Fruit fly (Drosophila melanogaster): ENCODE measurements around the gene CG13295.

CG13295 gene

dm6 chr3L:6094697-6095096 lies 19.7 kb upstream of the CG13295 start, which contains the start of the genes CG10467 and loj (continued):
- TF ChIP-seq tio (GFP tag; optimal IDR thresholded peaks at IDR 0.05), result peak; percentile 96
- peak; percentile 88 for TF ChIP-seq CG16779 (GFP tag; IDR thresholded peaks at IDR 0.05)
- peak; percentile 98 for TF ChIP-seq CG1602 (GFP tag; optimal IDR thresholded peaks at IDR 0.05)
- TF ChIP-seq Tbp (GFP tag; optimal IDR thresholded peaks at IDR 0.05), result no peak
- TF ChIP-seq sim (GFP tag; IDR thresholded peaks at IDR 0.05), result peak; percentile 71; the same call in 1 of the 2 replicates
- peak; percentile 69 for TF ChIP-seq maf-S (GFP tag; optimal IDR thresholded peaks at IDR 0.05)
- peak; percentile 4 for TF ChIP-seq CG7745 (tag; optimal IDR thresholded peaks at IDR 0.05)
- peak; percentile 92 for TF ChIP-seq CG18764 (GFP tag; optimal IDR thresholded peaks at IDR 0.05)
- peak; percentile 98 for TF ChIP-seq CG14441 (GFP tag; IDR thresholded peaks at IDR 0.05)
- TF ChIP-seq Sry-β (GFP tag; optimal IDR thresholded peaks at IDR 0.05), result peak; percentile 37
- TF ChIP-seq bigmax (GFP tag; optimal IDR thresholded peaks at IDR 0.05), result no peak
- TF ChIP-seq Nf-YC (tag; optimal IDR thresholded peaks at IDR 0.05), result peak; percentile 80
- TF ChIP-seq CG6854 (GFP tag; optimal IDR thresholded peaks at IDR 0.05), result peak; percentile 26
- TF ChIP-seq ERR (GFP tag; optimal IDR thresholded peaks at IDR 0.05), result peak; percentile 16
- TF ChIP-seq CG30431 (GFP tag; optimal IDR thresholded peaks at IDR 0.05), result peak; percentile 95
- peak; percentile 60 for TF ChIP-seq Atf-2 (GFP tag; optimal IDR thresholded peaks at IDR 0.05)
- peak; percentile 99 for TF ChIP-seq Abd-B (GFP tag; optimal IDR thresholded peaks at IDR 0.05)
- TF ChIP-seq repo (GFP tag; optimal IDR thresholded peaks at IDR 0.05), result peak; percentile 34
- no peak for TF ChIP-seq fru (optimal IDR thresholded peaks at IDR 0.05)
- peak; percentile 93 for TF ChIP-seq CG31388 (GFP tag; optimal IDR thresholded peaks at IDR 0.05)
- TF ChIP-seq Ets97D (GFP tag; optimal IDR thresholded peaks at IDR 0.05), result peak; percentile 65
- TF ChIP-seq yki (optimal IDR thresholded peaks at IDR 0.05), result no peak
- peak; percentile 46 for TF ChIP-seq hb (GFP tag; IDR thresholded peaks at IDR 0.05; ENCODE audit: partially characterized antibody)
- TF ChIP-seq h (optimal IDR thresholded peaks at IDR 0.05), result no peak
- peak; percentile 94 for TF ChIP-seq gt (GFP tag; IDR thresholded peaks at IDR 0.05)
- peak; percentile 93 for TF ChIP-seq nerfin-1 (tag; optimal IDR thresholded peaks at IDR 0.05)
- peak; percentile 94 for TF ChIP-seq NfI (GFP tag; optimal IDR thresholded peaks at IDR 0.05)
- TF ChIP-seq mirr (GFP tag; optimal IDR thresholded peaks at IDR 0.05), result peak; percentile 53
- peak; percentile 64 for TF ChIP-seq CG10274 (GFP tag; optimal IDR thresholded peaks at IDR 0.05)
- peak; percentile 94 for TF ChIP-seq Fer2 (tag; optimal IDR thresholded peaks at IDR 0.05)
- TF ChIP-seq CG2129 (GFP tag; IDR thresholded peaks at IDR 0.05; ENCODE audit: partially characterized antibody), result peak; percentile 63
- TF ChIP-seq BEAF-32 (GFP tag; optimal IDR thresholded peaks at IDR 0.05), result peak; percentile 85
- peak; percentile 95 for TF ChIP-seq CG10209 (GFP tag; optimal IDR thresholded peaks at IDR 0.05)
- peak; percentile 94 for TF ChIP-seq CG14050 (GFP tag; IDR thresholded peaks at IDR 0.05)
- peak; percentile 96 for TF ChIP-seq CG17359 (tag; optimal IDR thresholded peaks at IDR 0.05)
- TF ChIP-seq CG10321 (GFP tag; IDR thresholded peaks at IDR 0.05), result peak; percentile 57; the same call in 1 of the 2 replicates
- 0 out of 2 replicates have a peak, but pooled peaks have one; percentile 15 for TF ChIP-seq nerfin-2 (GFP tag; IDR thresholded peaks at IDR 0.05; ENCODE audit: partially characterized antibody)
- peak; percentile 98 for TF ChIP-seq phol (tag; optimal IDR thresholded peaks at IDR 0.05)
- TF ChIP-seq Side (GFP tag; optimal IDR thresholded peaks at IDR 0.05), result peak; percentile 56
- peak; percentile 84 for TF ChIP-seq E2f2 (GFP tag; IDR thresholded peaks at IDR 0.05)
- peak; percentile 90 for TF ChIP-seq Fer1 (GFP tag; optimal IDR thresholded peaks at IDR 0.05)
- peak; percentile 98 for TF ChIP-seq CG13424 (tag; optimal IDR thresholded peaks at IDR 0.05)
- peak; percentile 98 for TF ChIP-seq Gug (GFP tag; IDR thresholded peaks at IDR 0.05)
- peak; percentile 95 for TF ChIP-seq CG15269 (tag; optimal IDR thresholded peaks at IDR 0.05)
- TF ChIP-seq CG2202 (tag; optimal IDR thresholded peaks at IDR 0.05), result peak; percentile 90
- peak; percentile 36 for TF ChIP-seq fd64A (GFP tag; optimal IDR thresholded peaks at IDR 0.05)
- TF ChIP-seq CG43689 (GFP tag; IDR thresholded peaks at IDR 0.05), result peak; percentile 87
- TF ChIP-seq dmrt99B (tag; optimal IDR thresholded peaks at IDR 0.05), result peak; percentile 93
- peak; percentile 92 for TF ChIP-seq YL-1 (GFP tag; optimal IDR thresholded peaks at IDR 0.05)
- peak; percentile 67 for TF ChIP-seq CG5180 (GFP tag; optimal IDR thresholded peaks at IDR 0.05)
- peak; percentile 94 for TF ChIP-seq gsb-n (tag; optimal IDR thresholded peaks at IDR 0.05)
